Fruit fly (Drosophila melanogaster): ENCODE data around the gene CG42327.

CG42327 gene

dm6 chr3R:11648356-11649355 lies 7.3 kb upstream of the CG42327 start (continued):
- TF ChIP-seq CG17328 (GFP tag; IDR thresholded peaks at IDR 0.05) (no peak), CG8290 (GFP tag; optimal IDR thresholded peaks at IDR 0.05) (no peak), CG8290 (tag; optimal IDR thresholded peaks at IDR 0.05) (peak in 1 of 2 experiments; percentile 6), CG15514 (GFP tag; optimal IDR thresholded peaks at IDR 0.05) (no peak), sqz (GFP tag; optimal IDR thresholded peaks at IDR 0.05) (no peak), CG5180 (GFP tag; optimal IDR thresholded peaks at IDR 0.05) (peak; percentile 35), CG7987 (GFP tag; optimal IDR thresholded peaks at IDR 0.05) (no peak), Drgx (GFP tag; IDR thresholded peaks at IDR 0.05) (peak; percentile 30; the same call in 1 of the 2 replicates), CG7963 (GFP tag; IDR thresholded peaks at IDR 0.05; ENCODE audit: partially characterized antibody) (no peak), Dad (GFP tag; optimal IDR thresholded peaks at IDR 0.05) (no peak), ranshi (GFP tag; IDR thresholded peaks at IDR 0.05) (no peak), al (GFP tag; IDR thresholded peaks at IDR 0.05) (no peak), CG17912 (GFP tag; optimal IDR thresholded peaks at IDR 0.05) (no peak), CG9727 (GFP tag; optimal IDR thresholded peaks at IDR 0.05) (no peak), fd64A (GFP tag; optimal IDR thresholded peaks at IDR 0.05) (no peak), zen (tag; optimal IDR thresholded peaks at IDR 0.05) (no peak), gcm (GFP tag; optimal IDR thresholded peaks at IDR 0.05) (no peak), nerfin-1 (tag; optimal IDR thresholded peaks at IDR 0.05) (no peak), CG7928 (GFP tag; optimal IDR thresholded peaks at IDR 0.05) (no peak), ind (GFP tag; optimal IDR thresholded peaks at IDR 0.05) (no peak), CG11504 (tag; optimal IDR thresholded peaks at IDR 0.05) (peak; percentile 26), CG11247 (GFP tag; IDR thresholded peaks at IDR 0.05) (no peak), mirr (GFP tag; optimal IDR thresholded peaks at IDR 0.05) (no peak), fd102C (GFP tag; optimal IDR thresholded peaks at IDR 0.05) (no peak), Sox102F (GFP tag; optimal IDR thresholded peaks at IDR 0.05) (no peak), CG18011 (GFP tag; optimal IDR thresholded peaks at IDR 0.05) (no peak), nmo (GFP tag; optimal IDR thresholded peaks at IDR 0.05) (no peak), sr (GFP tag; IDR thresholded peaks at IDR 0.05) (peak; percentile 88), gcm2 (GFP tag; optimal IDR thresholded peaks at IDR 0.05) (no peak), sob (GFP tag; IDR thresholded peaks at IDR 0.05) (no peak), Dref (GFP tag; IDR thresholded peaks at IDR 0.05) (no peak), BtbVII (GFP tag; optimal IDR thresholded peaks at IDR 0.05) (peak; percentile 67), CG8388 (GFP tag; optimal IDR thresholded peaks at IDR 0.05) (peak; percentile 35), Max (GFP tag; optimal IDR thresholded peaks at IDR 0.05) (no peak), CG4820 (GFP tag; optimal IDR thresholded peaks at IDR 0.05) (no peak), Sin3A (optimal IDR thresholded peaks at IDR 0.05) (no peak), tx (GFP tag; optimal IDR thresholded peaks at IDR 0.05) (no peak), CG6765 (GFP tag; optimal IDR thresholded peaks at IDR 0.05) (no peak), CG12155 (GFP tag; optimal IDR thresholded peaks at IDR 0.05) (no peak), zfh1 (GFP tag; IDR thresholded peaks at IDR 0.05) (no peak), CG17829 (tag; optimal IDR thresholded peaks at IDR 0.05) (no peak), abd-A (tag; optimal IDR thresholded peaks at IDR 0.05) (peak; percentile 67), Oaz (GFP tag; IDR thresholded peaks at IDR 0.05) (no peak), slou (GFP tag; optimal IDR thresholded peaks at IDR 0.05) (no peak), lilli (GFP tag; optimal IDR thresholded peaks at IDR 0.05) (no peak), nerfin-2 (GFP tag; IDR thresholded peaks at IDR 0.05; ENCODE audit: partially characterized antibody) (no peak), CG12659 (GFP tag; optimal IDR thresholded peaks at IDR 0.05) (no peak), HHEX (GFP tag; optimal IDR thresholded peaks at IDR 0.05) (peak; percentile 18), CG2129 (GFP tag; IDR thresholded peaks at IDR 0.05; ENCODE audit: partially characterized antibody) (no peak)
